Fruit fly (Drosophila melanogaster): ENCODE results near the gene Hakai.
A peak's percentile ranks its signal among the peaks of the same experiment; 100 is the strongest.

Hakai gene

DNA sequence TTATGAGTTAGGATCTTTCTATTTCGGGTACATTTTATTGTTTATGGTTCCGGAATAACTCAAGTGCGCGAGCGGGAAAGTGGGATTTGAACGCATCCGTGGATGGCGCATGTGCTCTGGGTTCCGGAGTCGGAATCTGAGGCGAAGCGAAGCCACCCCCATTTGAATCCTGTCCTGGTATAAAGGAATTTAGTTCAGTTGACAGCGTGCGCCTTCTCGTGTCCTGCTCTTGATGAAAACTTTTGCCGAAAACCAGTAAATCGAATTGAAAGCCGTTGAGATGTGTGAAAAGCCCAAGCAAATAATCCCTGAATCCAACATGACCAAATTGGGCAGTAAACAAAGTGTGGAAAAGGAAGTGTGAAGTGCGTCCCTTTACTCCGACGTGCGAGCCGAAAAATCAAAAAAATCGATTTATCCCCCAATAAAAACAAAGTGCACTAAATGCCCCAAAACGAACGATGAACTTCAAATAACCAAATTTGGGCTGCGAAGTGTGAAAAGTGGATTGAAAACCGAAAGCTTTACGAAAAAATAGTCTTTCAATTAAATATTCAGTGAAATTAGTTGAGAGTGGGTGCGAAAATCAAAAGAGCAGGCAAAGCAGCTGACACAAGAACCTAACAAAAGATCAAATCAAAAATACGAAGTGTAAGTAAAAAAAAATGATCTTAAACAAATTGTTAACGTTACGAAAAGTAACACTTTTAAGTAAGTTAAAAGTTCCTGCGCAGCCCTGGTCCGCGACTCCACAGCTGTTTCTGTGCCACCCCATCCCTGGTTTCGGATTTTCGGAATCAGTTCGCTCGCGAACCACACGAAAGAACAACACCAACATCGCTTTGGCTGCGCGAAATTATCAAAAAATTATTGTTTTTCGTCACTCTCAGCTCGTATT lies 4.4 kb upstream of the Hakai start, which contains the start of gene Lar (continued):
- TF ChIP-seq CG5180 (GFP tag; optimal IDR thresholded peaks at IDR 0.05) (no peak), maf-S (GFP tag; optimal IDR thresholded peaks at IDR 0.05) (peak; percentile 66), HLH3B (GFP tag; IDR thresholded peaks at IDR 0.05) (peak; percentile 38; the same call in 1 of the 2 replicates), CG6689 (GFP tag; IDR thresholded peaks at IDR 0.05) (peak; percentile 39; the same call in 1 of the 2 replicates), CG8388 (GFP tag; optimal IDR thresholded peaks at IDR 0.05) (peak; percentile 42), trh (GFP tag; optimal IDR thresholded peaks at IDR 0.05) (peak; percentile 26), CG9215 (GFP tag; IDR thresholded peaks at IDR 0.05) (peak; percentile 55), CG16779 (GFP tag; IDR thresholded peaks at IDR 0.05) (no peak), CG2712 (tag; optimal IDR thresholded peaks at IDR 0.05) (peak; percentile 67), CG4820 (GFP tag; optimal IDR thresholded peaks at IDR 0.05) (peak; percentile 53), CG9876 (GFP tag; optimal IDR thresholded peaks at IDR 0.05) (peak; percentile 10), Lhr (GFP tag; optimal IDR thresholded peaks at IDR 0.05) (peak; percentile 58), CG31441 (GFP tag; IDR thresholded peaks at IDR 0.05) (peak; percentile 73; the same call in 1 of the 2 replicates), Mes4 (GFP tag; optimal IDR thresholded peaks at IDR 0.05) (peak; percentile 39), slp2 (GFP tag; optimal IDR thresholded peaks at IDR 0.05) (peak; percentile 34), ATbp (GFP tag; optimal IDR thresholded peaks at IDR 0.05) (no peak), CHES-1-like (GFP tag; optimal IDR thresholded peaks at IDR 0.05) (peak; percentile 53), Blimp-1 (GFP tag; optimal IDR thresholded peaks at IDR 0.05) (peak; percentile 37), caup (GFP tag; optimal IDR thresholded peaks at IDR 0.05; ENCODE audit: severe bottlenecking) (peak; percentile 57), gem (tag; optimal IDR thresholded peaks at IDR 0.05) (peak; percentile 68), CG31388 (GFP tag; optimal IDR thresholded peaks at IDR 0.05) (no peak), CG13123 (GFP tag; optimal IDR thresholded peaks at IDR 0.05) (no peak), slbo (GFP tag; IDR thresholded peaks at IDR 0.05) (peak; percentile 78), dmrt99B (tag; optimal IDR thresholded peaks at IDR 0.05) (peak; percentile 45), gro (GFP tag; optimal IDR thresholded peaks at IDR 0.05) (peak; percentile 32), CG7745 (tag; optimal IDR thresholded peaks at IDR 0.05) (no peak), inv (GFP tag; IDR thresholded peaks at IDR 0.05; ENCODE audit: partially characterized antibody) (no peak), CG18011 (GFP tag; optimal IDR thresholded peaks at IDR 0.05) (peak; percentile 61), chm (GFP tag; IDR thresholded peaks at IDR 0.05) (0 out of 2 replicates have a peak, but pooled peaks have one; percentile 45), gsb-n (tag; optimal IDR thresholded peaks at IDR 0.05) (no peak), HLHmδ (GFP tag; optimal IDR thresholded peaks at IDR 0.05) (no peak), eyg (GFP tag; optimal IDR thresholded peaks at IDR 0.05) (peak; percentile 59), CG10366 (GFP tag; IDR thresholded peaks at IDR 0.05) (peak; percentile 73; the same call in 1 of the 2 replicates), kni (GFP tag; optimal IDR thresholded peaks at IDR 0.05) (peak; percentile 41), fru (optimal IDR thresholded peaks at IDR 0.05) (no peak), wor (GFP tag; IDR thresholded peaks at IDR 0.05) (no peak), Asciz (GFP tag; optimal IDR thresholded peaks at IDR 0.05) (no peak), CG3407 (GFP tag; optimal IDR thresholded peaks at IDR 0.05) (no peak), zfh1 (GFP tag; IDR thresholded peaks at IDR 0.05) (peak; percentile 67), danr (GFP tag; IDR thresholded peaks at IDR 0.05) (no peak), gcm2 (GFP tag; optimal IDR thresholded peaks at IDR 0.05) (peak; percentile 47), Ptx1 (GFP tag; IDR thresholded peaks at IDR 0.05) (peak; percentile 38; the same call in 1 of the 2 replicates), BEAF-32 (GFP tag; optimal IDR thresholded peaks at IDR 0.05) (peak; percentile 47), CG34422 (GFP tag; IDR thresholded peaks at IDR 0.05) (0 out of 3 replicates have a peak, but pooled peaks have one; percentile 78), CG2678 (tag; optimal IDR thresholded peaks at IDR 0.05) (peak; percentile 60), Trl (optimal IDR thresholded peaks at IDR 0.05) (no peak), Trl (GFP tag; optimal IDR thresholded peaks at IDR 0.05) (peak; percentile 49), CG7372 (GFP tag; IDR thresholded peaks at IDR 0.05) (peak; percentile 43; the same call in 1 of the 2 replicates), Atf6 (GFP tag; IDR thresholded peaks at IDR 0.05) (peak; percentile 68)

All from whole organism, embryonic.